Worm (Caenorhabditis elegans) whole organism, L4 larva: Measurements from ENCODE around the gene R193.2.

Source experiments
- F26F4.8 ChIP-seq: fragments of 200-800 bp; sonication (Bioruptor generic); conservative IDR thresholded peaks from 2 replicates; pipeline ENCODE4 v1.3.6; 2022; ENCODE audit warnings: missing genetic modification characterization, missing compliant biosample characterization
- F37D6.2 ChIP-seq: sonication (generic microtip); optimal IDR thresholded peaks from 2 replicates; lab custom pipeline; 2016; ENCODE audit warnings: mild to moderate bottlenecking, missing genetic modification characterization, missing compliant biosample characterization
- F44E2.7 ChIP-seq: fragments of 200-800 bp; sonication (Bioruptor generic); IDR thresholded peaks from 2 replicates; pipeline ENCODE4 v2.1.2; 2022; ENCODE audit warnings: missing genetic modification characterization, missing compliant biosample characterization
- F49E8.2 ChIP-seq: sonication (generic microtip); optimal IDR thresholded peaks from 2 replicates; lab custom pipeline; 2016; ENCODE audit warnings: missing compliant biosample characterization, mild to moderate bottlenecking, missing genetic modification characterization, borderline replicate concordance
- T20F7.1 ChIP-seq: fragments of 200-800 bp; sonication (Bioruptor generic); optimal IDR thresholded peaks from 2 replicates; lab custom pipeline; 2018; ENCODE audit warnings: mild to moderate bottlenecking, missing genetic modification characterization, missing compliant biosample characterization
- Y105C5A.15 ChIP-seq: fragments of 200-800 bp; sonication (Bioruptor generic); IDR thresholded peaks from 2 replicates; pipeline ENCODE4 v1.3.6; 2022; ENCODE audit warnings: missing genetic modification characterization, missing compliant biosample characterization
- Y75B8A.6 ChIP-seq: fragments of 200-800 bp; sonication (Bioruptor generic); IDR thresholded peaks from 2 replicates; pipeline ENCODE4 v1.3.6; 2022; ENCODE audit warnings: missing genetic modification reagents, missing genetic modification characterization, missing compliant biosample characterization
- ZK337.2 ChIP-seq: fragments of 200-800 bp; sonication (Bioruptor generic); IDR thresholded peaks from 2 replicates; pipeline ENCODE4 v1.3.6; 2022; ENCODE audit warnings: missing genetic modification reagents, missing genetic modification characterization, missing compliant biosample characterization
- ZK546.5 ChIP-seq, 2 experiments: sonication (generic microtip); optimal IDR thresholded peaks; 2 replicates each; lab custom pipeline; 2017; ENCODE audit warnings: missing biosample characterization in 2 of 2, missing genetic modification characterization in 2 of 2
- aha-1 ChIP-seq: fragments of 150-350 bp; peaks from one replicate; lab custom pipeline; 2014; ENCODE audit warnings: missing biosample characterization, missing genetic modification characterization
- aly-2 ChIP-seq: sonication (generic microtip); optimal IDR thresholded peaks from 2 replicates; lab custom pipeline; 2018; ENCODE audit warnings: missing biosample characterization, missing genetic modification characterization
- attf-4 ChIP-seq: sonication (generic microtip); optimal IDR thresholded peaks from 3 replicates; lab custom pipeline; 2017; ENCODE audit warnings: missing biosample characterization, missing genetic modification characterization
- ceh-20 ChIP-seq: fragments of 200-800 bp; sonication (Bioruptor generic); IDR thresholded peaks from 2 replicates; pipeline ENCODE4 v1.3.6; 2022; ENCODE audit warnings: missing genetic modification reagents, missing genetic modification characterization, missing compliant biosample characterization
- ceh-44 ChIP-seq: fragments of 200-800 bp; sonication (Bioruptor generic); IDR thresholded peaks from 2 replicates; pipeline ENCODE4 v1.3.6; 2022; ENCODE audit warnings: missing genetic modification reagents, missing genetic modification characterization, missing compliant biosample characterization
- ceh-62 ChIP-seq: sonication (generic microtip); optimal IDR thresholded peaks from 2 replicates; lab custom pipeline; 2017; ENCODE audit warnings: missing biosample characterization, missing genetic modification characterization
- ctbp-1 ChIP-seq: fragments of 200-800 bp; sonication (Bioruptor generic); IDR thresholded peaks from 2 replicates; pipeline ENCODE4 v1.3.6; 2022; ENCODE audit warnings: missing genetic modification reagents, missing genetic modification characterization, missing compliant biosample characterization
- daf-16 ChIP-seq, 3 experiments: sonication (generic microtip); optimal IDR thresholded peaks; 2 replicates each; lab custom pipeline; 2016 to 2017; ENCODE audit warnings: missing genetic modification characterization in 3 of 3, missing genetic modification reagents in 3 of 3, mild to moderate bottlenecking in 2 of 3, missing compliant biosample characterization in 2 of 3, missing biosample characterization in 1 of 3, moderate library complexity in 1 of 3
- daf-19 ChIP-seq: fragments of 200-800 bp; sonication (Bioruptor generic); conservative IDR thresholded peaks from 2 replicates; pipeline ENCODE4 v1.3.6; 2022; ENCODE audit warnings: missing genetic modification characterization, missing compliant biosample characterization
- dmd-6 ChIP-seq: fragments of 200-800 bp; sonication (Bioruptor generic); IDR thresholded peaks from 2 replicates; pipeline ENCODE4 v1.3.6; 2022; ENCODE audit warnings: missing genetic modification reagents, missing genetic modification characterization, missing compliant biosample characterization
- dmd-8 ChIP-seq: fragments of 200-800 bp; sonication (Bioruptor generic); IDR thresholded peaks from 2 replicates; pipeline ENCODE4 v1.3.6; 2022; ENCODE audit warnings: missing genetic modification characterization, missing compliant biosample characterization
- dmd-9 ChIP-seq: fragments of 200-800 bp; sonication (Bioruptor generic); IDR thresholded peaks from 2 replicates; pipeline ENCODE4 v1.3.6; 2022; ENCODE audit warnings: missing genetic modification reagents, missing genetic modification characterization, missing compliant biosample characterization
- duxl-1 ChIP-seq: sonication (generic microtip); optimal IDR thresholded peaks from 2 replicates; lab custom pipeline; 2016; ENCODE audit warnings: mild to moderate bottlenecking, missing genetic modification characterization, moderate library complexity, missing compliant biosample characterization; ENCODE audit not compliant: poor library complexity
- dve-1 ChIP-seq: sonication (generic microtip); optimal IDR thresholded peaks from 2 replicates; lab custom pipeline; 2017; ENCODE audit warnings: antibody characterized with exemption, mild to moderate bottlenecking, missing genetic modification characterization, missing compliant biosample characterization; ENCODE audit not compliant: insufficient read depth
- egl-27 ChIP-seq: sonication (generic microtip); optimal IDR thresholded peaks from 3 replicates; lab custom pipeline; 2017; ENCODE audit warnings: missing biosample characterization, missing genetic modification reagents, missing genetic modification characterization
- egl-43 ChIP-seq: fragments of 200-800 bp; sonication (Bioruptor generic); IDR thresholded peaks from 2 replicates; pipeline ENCODE4 v1.3.6; 2022; ENCODE audit warnings: missing genetic modification reagents, missing genetic modification characterization, missing compliant biosample characterization
- jun-1 ChIP-seq: fragments of 150-350 bp; optimal IDR thresholded peaks from 2 replicates; lab custom pipeline; 2014; ENCODE audit warnings: missing biosample characterization, missing genetic modification reagents, missing genetic modification characterization
- lin-1 ChIP-seq: fragments of 200-800 bp; sonication (Bioruptor generic); IDR thresholded peaks from 2 replicates; pipeline ENCODE4 v1.3.6; 2022; ENCODE audit warnings: missing genetic modification reagents, missing genetic modification characterization, missing compliant biosample characterization
- lin-13 ChIP-seq: fragments of 150-350 bp; optimal IDR thresholded peaks from 2 replicates; lab custom pipeline; 2014; ENCODE audit warnings: missing biosample characterization, missing genetic modification reagents, missing genetic modification characterization
- lin-29 ChIP-seq: fragments of 200-800 bp; sonication (Bioruptor generic); IDR thresholded peaks from 2 replicates; pipeline ENCODE4 v1.3.6; 2022; ENCODE audit warnings: missing genetic modification reagents, missing genetic modification characterization, missing compliant biosample characterization
- lin-38 ChIP-seq: fragments of 200-800 bp; sonication (Bioruptor generic); IDR thresholded peaks from 2 replicates; pipeline ENCODE4 v1.3.6; 2022; ENCODE audit warnings: missing genetic modification reagents, missing genetic modification characterization, missing compliant biosample characterization
- madf-9 ChIP-seq: fragments of 200-800 bp; sonication (Bioruptor generic); conservative IDR thresholded peaks from 2 replicates; pipeline ENCODE4 v1.3.6; 2022; ENCODE audit warnings: missing genetic modification reagents, missing genetic modification characterization, missing compliant biosample characterization
- mdl-1 ChIP-seq, 2 experiments: fragments of 150-350 bp in 1 of 2; sonication (generic microtip) in 1 of 2; optimal IDR thresholded peaks; 2 replicates each; lab custom pipeline; 2014 to 2017; ENCODE audit warnings: missing biosample characterization in 2 of 2, missing genetic modification characterization in 2 of 2
- mep-1 ChIP-seq: fragments of 150-350 bp; sonication (generic microtip); optimal IDR thresholded peaks from 3 replicates; lab custom pipeline; 2014; ENCODE audit warnings: missing biosample characterization, missing genetic modification characterization
- mxl-2 ChIP-seq: fragments of 200-800 bp; sonication (Bioruptor generic); conservative IDR thresholded peaks from 2 replicates; pipeline ENCODE4 v1.3.6; 2022; ENCODE audit warnings: missing genetic modification reagents, missing genetic modification characterization, missing compliant biosample characterization
- mxl-3 ChIP-seq: fragments of 200-800 bp; sonication (Bioruptor generic); optimal IDR thresholded peaks from 2 replicates; lab custom pipeline; 2018; ENCODE audit warnings: mild to moderate bottlenecking, missing genetic modification characterization, missing compliant biosample characterization
- nhr-10 ChIP-seq: fragments of 150-350 bp; optimal IDR thresholded peaks from 2 replicates; lab custom pipeline; 2014; ENCODE audit warnings: missing biosample characterization, missing genetic modification characterization
- nhr-102 ChIP-seq: sonication (generic microtip); optimal IDR thresholded peaks from 2 replicates; lab custom pipeline; 2016; ENCODE audit warnings: mild to moderate bottlenecking, missing genetic modification characterization, moderate library complexity, missing compliant biosample characterization
- nhr-111 ChIP-seq: fragments of 200-800 bp; sonication (Bioruptor generic); optimal IDR thresholded peaks from 2 replicates; lab custom pipeline; 2018; ENCODE audit warnings: mild to moderate bottlenecking, missing genetic modification characterization, missing compliant biosample characterization
- nhr-237 ChIP-seq: sonication (generic microtip); optimal IDR thresholded peaks from 2 replicates; lab custom pipeline; 2017; ENCODE audit warnings: missing biosample characterization, missing genetic modification characterization
- nhr-25 ChIP-seq: sonication (generic microtip); optimal IDR thresholded peaks from 2 replicates; lab custom pipeline; 2017; ENCODE audit warnings: missing genetic modification characterization, mild to moderate bottlenecking, missing compliant biosample characterization, antibody characterized with exemption, moderate library complexity, borderline replicate concordance; ENCODE audit not compliant: insufficient read depth
- nhr-28 ChIP-seq: fragments of 150-350 bp; optimal IDR thresholded peaks from 2 replicates; lab custom pipeline; 2014; ENCODE audit warnings: missing biosample characterization, missing genetic modification characterization
- nhr-77 ChIP-seq: fragments of 150-350 bp; optimal IDR thresholded peaks from 2 replicates; lab custom pipeline; 2014; ENCODE audit warnings: missing biosample characterization, missing genetic modification characterization
- tag-97 ChIP-seq: fragments of 200-800 bp; sonication (Bioruptor generic); IDR thresholded peaks from 2 replicates; pipeline ENCODE4 v1.3.6; 2022; ENCODE audit warnings: missing genetic modification characterization, missing compliant biosample characterization
- tra-1 ChIP-seq: fragments of 200-800 bp; sonication (Bioruptor generic); IDR thresholded peaks from 2 replicates; pipeline ENCODE4 v1.3.6; 2022; ENCODE audit warnings: missing genetic modification reagents, missing genetic modification characterization, missing compliant biosample characterization
- unc-130 ChIP-seq: sonication (generic microtip); optimal IDR thresholded peaks from 2 replicates; lab custom pipeline; 2016; ENCODE audit warnings: missing genetic modification reagents, missing genetic modification characterization, missing compliant biosample characterization
- unc-62 ChIP-seq, 3 experiments: fragments of 150-350 bp in 1 of 3; sonication (generic microtip); optimal IDR thresholded peaks in 2 of 3; peaks in 1 of 3; 1 replicate in 1 of 3; 2 replicates in 2 of 3; lab custom pipeline; 2014 to 2017; ENCODE audit warnings: missing biosample characterization in 3 of 3, missing genetic modification characterization in 3 of 3, missing genetic modification reagents in 3 of 3, missing genotype in 1 of 3
- zfp-2 ChIP-seq: sonication (generic microtip); optimal IDR thresholded peaks from 2 replicates; lab custom pipeline; 2016; ENCODE audit warnings: mild to moderate bottlenecking, missing genetic modification characterization, missing compliant biosample characterization
- zip-2 ChIP-seq: fragments of 150-350 bp; optimal IDR thresholded peaks from 2 replicates; lab custom pipeline; 2014; ENCODE audit warnings: missing biosample characterization, missing genetic modification characterization

The R193.2 gene

DNA sequence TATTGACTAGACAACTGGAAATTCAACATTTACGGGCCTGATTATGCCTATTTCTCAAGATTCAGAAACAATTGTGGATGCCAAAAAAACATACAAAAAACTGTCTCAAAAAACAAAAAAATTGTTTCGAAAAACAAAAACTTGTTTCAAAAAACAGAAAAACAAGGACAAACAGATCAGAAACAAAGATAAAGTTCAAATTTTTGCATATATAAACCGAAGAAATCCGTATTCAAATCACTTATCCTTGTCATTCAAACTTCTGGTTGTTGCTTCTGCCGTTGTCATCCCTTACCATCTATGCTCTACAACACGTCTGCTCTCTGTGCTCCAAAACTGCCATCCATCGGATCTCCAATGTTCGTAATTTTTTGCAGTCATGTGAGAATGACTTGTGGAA lies 6.3 kb upstream of the R193.2 start, which contains the start of gene R193.1:
TSS of gene R193.1 (plus strand) at position 301 of the 400 bp plus-strand sequence.
- TF ChIP-seq T20F7.1 (GFP tag; lab: Kevin White, UChicago) (no peak), aha-1 (tag; lab: Kevin White, UChicago) (no peak), nhr-28 (tag; lab: Kevin White, UChicago) (no peak), zip-2 (no peak), ZK546.5 (tag; optimal IDR thresholded peaks at IDR 0.05; lab: Kevin White, UChicago) (no peak)

DNA sequence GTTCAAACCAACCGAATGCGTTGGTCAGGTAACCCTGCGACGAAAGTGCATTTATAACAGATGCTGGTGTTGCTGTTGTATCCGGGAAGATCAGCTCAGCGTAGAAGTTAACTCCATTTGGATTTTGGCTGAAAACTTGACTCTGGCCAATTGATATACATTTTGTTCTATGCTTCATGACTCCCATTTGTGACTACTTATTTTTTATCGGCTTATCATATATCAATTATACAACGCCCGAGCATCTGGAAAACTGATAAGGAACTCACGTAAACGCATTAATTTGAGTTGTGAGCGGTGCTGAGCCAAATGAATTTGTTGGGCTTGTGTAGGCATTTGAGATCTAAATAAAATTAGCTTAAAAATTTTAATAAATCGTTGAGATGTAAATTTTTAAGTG lies 991 bp downstream of the R193.2 start:
- TF ChIP-seq aly-2 (tag; lab: Kevin White, UChicago) (no peak), nhr-10 (tag; lab: Kevin White, UChicago) (no peak), mxl-2 (GFP tag; lab: Robert Waterston, UW) (no peak), attf-4 (tag; lab: Kevin White, UChicago) (no peak), dve-1 (tag; lab: Kevin White, UChicago) (peak; percentile 16), nhr-102 (no peak), egl-43 (GFP tag; lab: Robert Waterston, UW) (no peak), daf-16 (GFP tag; optimal IDR thresholded peaks at IDR 0.05; lab: Kevin White, UChicago) (no peak), daf-16 (tag; optimal IDR thresholded peaks at IDR 0.05; lab: Kevin White, UChicago) (peak; percentile 29), nhr-111 (GFP tag; lab: Kevin White, UChicago) (no peak), aha-1 (tag; lab: Kevin White, UChicago) (no peak), dmd-6 (GFP tag; lab: Robert Waterston, UW) (peak; percentile 32; the same call in 1 of the 2 replicates), F26F4.8 (GFP tag; lab: Robert Waterston, UW) (no peak), unc-62 (GFP tag; optimal IDR thresholded peaks at IDR 0.05 in 1 of 2; lab: Kevin White, UChicago) (peak in 1 of 2 experiments; percentile 69), unc-62 (tag; optimal IDR thresholded peaks at IDR 0.05; lab: Kevin White, UChicago) (no peak), F37D6.2 (tag; lab: Kevin White, UChicago) (no peak), F49E8.2 (tag; lab: Kevin White, UChicago) (no peak), nhr-237 (tag; lab: Kevin White, UChicago) (no peak), dmd-9 (no peak), F44E2.7 (GFP tag; lab: Robert Waterston, UW) (no peak), Y75B8A.6 (GFP tag; lab: Robert Waterston, UW) (no peak), lin-29 (no peak), lin-38 (GFP tag; lab: Robert Waterston, UW) (no peak), unc-130 (GFP tag; lab: Kevin White, UChicago) (no peak), egl-27 (no peak), mep-1 (tag; lab: Kevin White, UChicago) (no peak), mdl-1 (tag; optimal IDR thresholded peaks at IDR 0.05; lab: Kevin White, UChicago) (no peak), nhr-28 (tag; lab: Kevin White, UChicago) (peak; percentile 40), ceh-62 (no peak), nhr-25 (tag; lab: Kevin White, UChicago) (no peak), ctbp-1 (no peak), ZK337.2 (GFP tag; lab: Robert Waterston, UW) (no peak), jun-1 (tag; lab: Kevin White, UChicago) (no peak), ceh-20 (GFP tag; lab: Robert Waterston, UW) (no peak), duxl-1 (no peak), daf-19 (GFP tag; lab: Robert Waterston, UW) (no peak), ceh-44 (GFP tag; lab: Robert Waterston, UW) (no peak), tag-97 (GFP tag; lab: Robert Waterston, UW) (no peak), lin-13 (GFP tag; lab: Kevin White, UChicago) (no peak), lin-1 (GFP tag; lab: Robert Waterston, UW) (no peak), Y105C5A.15 (GFP tag; lab: Robert Waterston, UW) (no peak), zfp-2 (tag; lab: Kevin White, UChicago) (no peak), mxl-3 (no peak), madf-9 (GFP tag; lab: Robert Waterston, UW) (no peak), dmd-8 (GFP tag; lab: Robert Waterston, UW) (no peak), tra-1 (0 out of 2 replicates have a peak, but pooled peaks have one; percentile 42), nhr-77 (tag; lab: Kevin White, UChicago) (no peak)
